Fruit fly (Drosophila melanogaster) whole organism, embryonic: ENCODE data around the gene PIG-B.
A peak's percentile ranks its signal among the peaks of the same experiment; 100 is the strongest.

Source experiments
- Antp ChIP-seq: fragments of 200-800 bp; sonication (Bioruptor generic); optimal IDR thresholded peaks from 3 replicates; lab custom pipeline; 2016; ENCODE audit warnings: missing biosample characterization, missing genetic modification characterization
- B-H2 ChIP-seq: fragments of 200-800 bp; sonication (Bioruptor generic); optimal IDR thresholded peaks from 2 replicates; lab custom pipeline; 2018; ENCODE audit warnings: missing biosample characterization, mild to moderate bottlenecking, missing genetic modification characterization
- CG10267 ChIP-seq: fragments of 200-800 bp; sonication (Bioruptor generic); optimal IDR thresholded peaks from 2 replicates; lab custom pipeline; 2018; ENCODE audit warnings: missing biosample characterization, mild to moderate bottlenecking, missing genetic modification characterization, moderate library complexity
- CG10654 ChIP-seq: fragments of 200-800 bp; sonication (Bioruptor generic); optimal IDR thresholded peaks from 2 replicates; lab custom pipeline; 2016; ENCODE audit warnings: missing biosample characterization, missing genetic modification characterization
- CG11093 ChIP-seq: fragments of 200-800 bp; sonication (Bioruptor generic); IDR thresholded peaks from 3 replicates; pipeline ENCODE4 v1.3.6; 2022; ENCODE audit warnings: missing biosample characterization, missing genetic modification characterization
- CG12071 ChIP-seq: fragments of 200-800 bp; sonication (Bioruptor generic); optimal IDR thresholded peaks from 3 replicates; lab custom pipeline; 2018; ENCODE audit warnings: missing biosample characterization, mild to moderate bottlenecking, missing genetic modification characterization
- CG12659 ChIP-seq: fragments of 200-800 bp; sonication (Bioruptor generic); optimal IDR thresholded peaks from 3 replicates; lab custom pipeline; 2017; ENCODE audit warnings: mild to moderate bottlenecking, missing biosample characterization, missing genetic modification reagents, missing genetic modification characterization
- CG13424 ChIP-seq: fragments of 200-800 bp; sonication (Bioruptor generic); optimal IDR thresholded peaks from 2 replicates; lab custom pipeline; 2019; ENCODE audit warnings: missing biosample characterization, mild to moderate bottlenecking, missing genetic modification characterization, moderate library complexity
- CG1647 ChIP-seq: fragments of 200-800 bp; sonication (Bioruptor generic); optimal IDR thresholded peaks from 3 replicates; lab custom pipeline; 2016; ENCODE audit warnings: missing biosample characterization, missing genetic modification characterization
- CG2120 ChIP-seq: fragments of 200-800 bp; sonication (Bioruptor generic); optimal IDR thresholded peaks from 3 replicates; lab custom pipeline; 2016; ENCODE audit warnings: missing biosample characterization, missing genetic modification characterization
- CG2875 ChIP-seq: fragments of 200-800 bp; sonication (Bioruptor generic); optimal IDR thresholded peaks from 2 replicates; lab custom pipeline; 2017; ENCODE audit warnings: missing biosample characterization, mild to moderate bottlenecking, missing genetic modification characterization, missing genetic modification reagents
- CG43689 ChIP-seq: fragments of 200-800 bp; sonication (Bioruptor generic); IDR thresholded peaks from 2 replicates; pipeline ENCODE4 v1.3.6; 2022; ENCODE audit warnings: missing biosample characterization, missing genetic modification characterization
- CG4730 ChIP-seq: fragments of 200-800 bp; sonication (Bioruptor generic); IDR thresholded peaks from 2 replicates; pipeline ENCODE4 v1.3.6; 2022; ENCODE audit warnings: missing biosample characterization, missing genetic modification characterization
- CG6254 ChIP-seq: fragments of 200-800 bp; sonication (Bioruptor generic); optimal IDR thresholded peaks from 3 replicates; lab custom pipeline; 2017; ENCODE audit warnings: mild to moderate bottlenecking, missing biosample characterization, missing genetic modification reagents, missing genetic modification characterization
- CG6654 ChIP-seq: fragments of 200-800 bp; sonication (Bioruptor generic); optimal IDR thresholded peaks from 2 replicates; lab custom pipeline; 2017; ENCODE audit warnings: missing biosample characterization, mild to moderate bottlenecking, missing genetic modification characterization
- CG6765 ChIP-seq: fragments of 200-800 bp; sonication (Bioruptor generic); optimal IDR thresholded peaks from 3 replicates; lab custom pipeline; 2017; ENCODE audit warnings: missing biosample characterization, mild to moderate bottlenecking, missing genetic modification characterization
- CG8359 ChIP-seq: fragments of 200-800 bp; sonication (Bioruptor generic); optimal IDR thresholded peaks from 2 replicates; lab custom pipeline; 2017; ENCODE audit warnings: missing biosample characterization, mild to moderate bottlenecking, missing genetic modification characterization, borderline replicate concordance
- CG8924 ChIP-seq: fragments of 200-800 bp; optimal IDR thresholded peaks from 3 replicates; lab custom pipeline; 2019; ENCODE audit warnings: missing biosample characterization, mild to moderate bottlenecking, missing genetic modification characterization, moderate library complexity
- CG9437 ChIP-seq: fragments of 200-800 bp; sonication (Bioruptor generic); optimal IDR thresholded peaks from 2 replicates; lab custom pipeline; 2018; ENCODE audit warnings: missing biosample characterization, mild to moderate bottlenecking, missing genetic modification characterization
- CG9932 ChIP-seq: fragments of 200-800 bp; sonication (Bioruptor generic); IDR thresholded peaks from 2 replicates; pipeline ENCODE4 v1.3.6; 2022; ENCODE audit warnings: missing biosample characterization, missing genetic modification characterization
- CoRest ChIP-seq: fragments of 200-800 bp; sonication (Bioruptor generic); optimal IDR thresholded peaks from 3 replicates; lab custom pipeline; 2018; ENCODE audit warnings: missing biosample characterization, mild to moderate bottlenecking, missing genetic modification characterization, moderate library complexity
- D ChIP-seq, 2 experiments: fragments of 200-800 bp in 1 of 2; fragments of >200 bp in 1 of 2; sonication (Bioruptor generic) in 1 of 2; optimal IDR thresholded peaks; 2 replicates in 1 of 2; 3 replicates in 1 of 2; lab custom pipeline; 2017; ENCODE audit warnings: mild to moderate bottlenecking in 1 of 2, missing biosample characterization in 1 of 2, missing genetic modification characterization in 1 of 2, missing genetic modification reagents in 1 of 2
- Doc3 ChIP-seq: fragments of 200-800 bp; sonication (Bioruptor generic); IDR thresholded peaks from 3 replicates; pipeline ENCODE4 v1.3.6; 2022; ENCODE audit warnings: missing biosample characterization, missing genetic modification characterization; ENCODE audit not compliant: partially characterized antibody
- HLH54F ChIP-seq: fragments of 200-800 bp; sonication (Bioruptor generic); optimal IDR thresholded peaks from 3 replicates; lab custom pipeline; 2016; ENCODE audit warnings: missing biosample characterization, missing genetic modification characterization
- HLHmδ ChIP-seq: fragments of 200-800 bp; sonication (Bioruptor generic); optimal IDR thresholded peaks from 2 replicates; lab custom pipeline; 2018; ENCODE audit warnings: missing biosample characterization, mild to moderate bottlenecking, missing genetic modification characterization, moderate library complexity
- Hsf ChIP-seq: fragments of 200-800 bp; sonication (Bioruptor generic); optimal IDR thresholded peaks from 3 replicates; lab custom pipeline; 2016; ENCODE audit warnings: missing biosample characterization, missing genetic modification characterization
- Lpt ChIP-seq: fragments of >200 bp; optimal IDR thresholded peaks from 2 replicates; lab custom pipeline; 2018; ENCODE audit warnings: missing biosample characterization, missing genetic modification characterization
- Spps ChIP-seq: fragments of 200-800 bp; sonication (Bioruptor generic); optimal IDR thresholded peaks from 2 replicates; lab custom pipeline; 2018; ENCODE audit warnings: missing biosample characterization, mild to moderate bottlenecking, missing genetic modification characterization
- Xrp1 ChIP-seq: fragments of 200-800 bp; sonication (Bioruptor generic); IDR thresholded peaks from 2 replicates; pipeline ENCODE4 v1.3.6; 2022; ENCODE audit warnings: missing biosample characterization, missing genetic modification characterization
- amos ChIP-seq: fragments of 200-800 bp; sonication (Bioruptor generic); IDR thresholded peaks from 2 replicates; pipeline ENCODE4 v1.3.6; 2022; ENCODE audit warnings: missing biosample characterization, missing genetic modification characterization; ENCODE audit not compliant: partially characterized antibody
- croc ChIP-seq: fragments of 200-800 bp; sonication (Bioruptor generic); conservative IDR thresholded peaks from 3 replicates; pipeline ENCODE4 v1.3.6; 2022; ENCODE audit warnings: missing biosample characterization, missing genetic modification characterization
- crol ChIP-seq: fragments of 200-800 bp; sonication (Bioruptor generic); IDR thresholded peaks from 2 replicates; pipeline ENCODE4 v1.3.6; 2022; ENCODE audit warnings: missing biosample characterization, missing genetic modification characterization
- ftz-f1 ChIP-seq: fragments of 200-800 bp; sonication (Bioruptor generic); optimal IDR thresholded peaks from 2 replicates; lab custom pipeline; 2016; ENCODE audit warnings: missing biosample characterization, missing genetic modification characterization
- gce ChIP-seq: fragments of 200-800 bp; sonication (Bioruptor generic); IDR thresholded peaks from 3 replicates; pipeline ENCODE4 v1.3.6; 2022; ENCODE audit warnings: missing biosample characterization, missing genetic modification characterization
- gcm ChIP-seq: fragments of 200-800 bp; sonication (Bioruptor generic); optimal IDR thresholded peaks from 2 replicates; lab custom pipeline; 2019; ENCODE audit warnings: missing biosample characterization, mild to moderate bottlenecking, missing genetic modification characterization, moderate library complexity
- gcm2 ChIP-seq: fragments of 200-800 bp; sonication (Bioruptor generic); optimal IDR thresholded peaks from 2 replicates; lab custom pipeline; 2016; ENCODE audit warnings: missing biosample characterization, missing genetic modification characterization
- gt ChIP-seq: fragments of 200-800 bp; sonication (Bioruptor generic); IDR thresholded peaks from 2 replicates; pipeline ENCODE4 v1.3.6; 2022; ENCODE audit warnings: missing biosample characterization, missing genetic modification characterization
- kay ChIP-seq: fragments of 200-800 bp; sonication (Bioruptor generic); optimal IDR thresholded peaks from 2 replicates; lab custom pipeline; 2016; ENCODE audit warnings: missing biosample characterization, missing genetic modification characterization
- knrl ChIP-seq: fragments of 200-800 bp; sonication (Bioruptor generic); IDR thresholded peaks from 3 replicates; pipeline ENCODE4 v1.3.6; 2022; ENCODE audit warnings: missing biosample characterization, missing genetic modification characterization; ENCODE audit not compliant: partially characterized antibody
- lbe ChIP-seq: fragments of 200-800 bp; sonication (Bioruptor generic); optimal IDR thresholded peaks from 2 replicates; lab custom pipeline; 2016; ENCODE audit warnings: missing biosample characterization, mild to moderate bottlenecking, missing genetic modification characterization
- mirr ChIP-seq: fragments of 200-800 bp; sonication (Bioruptor generic); optimal IDR thresholded peaks from 3 replicates; lab custom pipeline; 2018; ENCODE audit warnings: missing biosample characterization, mild to moderate bottlenecking, missing genetic modification characterization
- nerfin-2 ChIP-seq: fragments of 200-800 bp; sonication (Bioruptor generic); IDR thresholded peaks from 2 replicates; pipeline ENCODE4 v1.3.6; 2022; ENCODE audit warnings: missing biosample characterization, missing genetic modification characterization; ENCODE audit not compliant: partially characterized antibody
- twi ChIP-seq: fragments of 200-800 bp; optimal IDR thresholded peaks from 2 replicates; lab custom pipeline; 2019; ENCODE audit warnings: missing biosample characterization, mild to moderate bottlenecking, missing genetic modification characterization, moderate library complexity
- tx ChIP-seq: fragments of 200-800 bp; sonication (Bioruptor generic); optimal IDR thresholded peaks from 2 replicates; lab custom pipeline; 2016; ENCODE audit warnings: missing biosample characterization, missing genetic modification characterization
- vvl ChIP-seq: fragments of 200-800 bp; sonication (Bioruptor generic); IDR thresholded peaks from 2 replicates; pipeline ENCODE4 v1.3.6; 2022; ENCODE audit warnings: missing biosample characterization, missing genetic modification characterization
- z ChIP-seq: fragments of 200-800 bp; sonication (Bioruptor generic); IDR thresholded peaks from 3 replicates; pipeline ENCODE4 v1.3.6; 2022; ENCODE audit warnings: missing biosample characterization, missing genetic modification characterization
- zen2 ChIP-seq: fragments of 200-800 bp; sonication (Bioruptor generic); IDR thresholded peaks from 3 replicates; pipeline ENCODE4 v1.3.6; 2022; ENCODE audit warnings: missing biosample characterization, missing genetic modification characterization; ENCODE audit not compliant: partially characterized antibody
- zf30C ChIP-seq: fragments of 200-800 bp; sonication (Bioruptor generic); optimal IDR thresholded peaks from 3 replicates; lab custom pipeline; 2018; ENCODE audit warnings: missing biosample characterization, mild to moderate bottlenecking, missing genetic modification characterization

PIG-B gene

DNA sequence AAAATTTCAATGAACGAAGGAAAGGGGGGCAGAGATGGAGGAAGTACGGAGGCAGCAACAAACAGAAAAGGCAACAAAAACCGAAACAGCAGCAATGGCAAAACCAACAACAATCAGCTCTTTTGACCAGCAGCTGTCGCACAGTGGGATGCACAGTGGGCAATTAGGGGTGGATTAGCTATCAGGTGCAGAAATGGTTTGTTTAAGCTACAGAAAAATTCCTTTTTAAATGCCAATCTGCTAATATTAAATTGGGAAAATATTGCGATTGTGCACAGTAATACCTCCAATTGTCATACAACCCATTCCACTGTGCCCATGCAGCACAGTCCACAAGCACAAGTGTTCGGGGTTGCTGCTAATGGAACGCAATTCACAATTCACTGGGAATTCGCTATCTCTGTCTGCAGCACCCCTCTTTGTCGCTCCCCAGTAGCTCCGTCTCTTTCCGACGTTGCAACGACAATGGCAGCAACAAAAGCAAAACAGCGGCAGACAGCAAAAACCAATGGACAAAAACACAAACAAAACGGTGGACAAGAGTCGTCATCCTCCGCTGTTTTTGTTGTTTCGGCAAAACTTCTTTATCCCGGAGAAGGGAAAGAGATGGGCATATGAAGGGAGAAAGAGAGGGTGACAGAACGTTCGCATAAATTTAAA, 25.9 kb upstream of the PIG-B start (continued):
- TF ChIP-seq CoRest (peak; percentile 88), gt (GFP tag; lab: Robert Waterston, UW) (peak; percentile 93), CG9932 (GFP tag; lab: Robert Waterston, UW) (peak; percentile 76), gcm2 (GFP tag; lab: Kevin White, UChicago) (peak; percentile 92), Lpt (GFP tag; lab: Kevin White, UChicago) (no peak), Hsf (peak; percentile 95), CG6765 (GFP tag; lab: Kevin White, UChicago) (no peak), Doc3 (GFP tag; lab: Robert Waterston, UW) (no peak), gce (peak; percentile 96), CG13424 (peak; percentile 89), CG2875 (GFP tag; lab: Kevin White, UChicago) (peak; percentile 93), CG4730 (GFP tag; lab: Robert Waterston, UW) (peak; percentile 93), CG8359 (GFP tag; lab: Kevin White, UChicago) (peak; percentile 74), knrl (GFP tag; lab: Robert Waterston, UW) (peak; percentile 43; the same call in 1 of the 3 replicates), CG43689 (GFP tag; lab: Robert Waterston, UW) (peak; percentile 93), amos (GFP tag; lab: Robert Waterston, UW) (peak; percentile 23; the same call in 1 of the 2 replicates), CG12659 (GFP tag; lab: Kevin White, UChicago) (peak; percentile 93), B-H2 (GFP tag; lab: Kevin White, UChicago) (no peak), CG9437 (GFP tag; lab: Kevin White, UChicago) (peak; percentile 79), vvl (peak; percentile 98), CG11093 (GFP tag; lab: Robert Waterston, UW) (peak; percentile 95), CG2120 (GFP tag; lab: Kevin White, UChicago) (peak; percentile 91), D (optimal IDR thresholded peaks at IDR 0.05; lab: Kevin White, UChicago) (peak; percentile 54), D (GFP tag; optimal IDR thresholded peaks at IDR 0.05; lab: Kevin White, UChicago) (peak; percentile 87), CG6654 (GFP tag; lab: Kevin White, UChicago) (peak; percentile 62), CG10267 (tag; lab: Kevin White, UChicago) (peak; percentile 77), lbe (GFP tag; lab: Kevin White, UChicago) (peak; percentile 95), tx (GFP tag; lab: Kevin White, UChicago) (peak; percentile 93), zf30C (no peak), nerfin-2 (GFP tag; lab: Robert Waterston, UW) (no peak), mirr (GFP tag; lab: Kevin White, UChicago) (no peak), Xrp1 (GFP tag; lab: Robert Waterston, UW) (peak; percentile 98), z (GFP tag; lab: Robert Waterston, UW) (peak; percentile 67; the same call in 1 of the 3 replicates), Spps (peak; percentile 71), gcm (GFP tag; lab: Kevin White, UChicago) (peak; percentile 90), CG10654 (peak; percentile 88), HLHmδ (GFP tag; lab: Kevin White, UChicago) (no peak), zen2 (GFP tag; lab: Robert Waterston, UW) (no peak), kay (GFP tag; lab: Kevin White, UChicago) (peak; percentile 82), croc (peak; percentile 94), crol (GFP tag; lab: Robert Waterston, UW) (peak; percentile 80), Antp (peak; percentile 98), CG8924 (tag; lab: Kevin White, UChicago) (peak; percentile 93), HLH54F (GFP tag; lab: Kevin White, UChicago) (peak; percentile 93), CG1647 (GFP tag; lab: Kevin White, UChicago) (peak; percentile 89), ftz-f1 (no peak), CG6254 (peak; percentile 83), twi (tag; lab: Kevin White, UChicago) (peak; percentile 74), CG12071 (GFP tag; lab: Kevin White, UChicago) (peak; percentile 73)
